Fruit fly (Drosophila melanogaster) whole organism, pupa: Measurements from ENCODE around the gene Cpsf5.

Source experiments
- CG34367 ChIP-seq: fragments of 200-800 bp; sonication (Bioruptor generic); optimal IDR thresholded peaks from 2 replicates; lab custom pipeline; 2018; ENCODE audit warnings: missing biosample characterization, mild to moderate bottlenecking, missing genetic modification characterization
- CG8159 ChIP-seq: fragments of 200-800 bp; sonication (Bioruptor generic); optimal IDR thresholded peaks from 3 replicates; lab custom pipeline; 2018; ENCODE audit warnings: missing biosample characterization, mild to moderate bottlenecking, missing genetic modification characterization, moderate library complexity
- Pif1A ChIP-seq: fragments of 200-800 bp; sonication (Bioruptor generic); optimal IDR thresholded peaks from 3 replicates; lab custom pipeline; 2016; ENCODE audit warnings: missing biosample characterization, missing genetic modification characterization
- Pif1B ChIP-seq: fragments of 200-800 bp; sonication (Bioruptor generic); optimal IDR thresholded peaks from 3 replicates; lab custom pipeline; 2016; ENCODE audit warnings: missing biosample characterization, missing genetic modification characterization
- Snoo ChIP-seq: fragments of 200-800 bp; sonication (Bioruptor generic); optimal IDR thresholded peaks from 3 replicates; lab custom pipeline; 2017; ENCODE audit warnings: missing biosample characterization, mild to moderate bottlenecking, missing genetic modification characterization, inconsistent platforms

dm6 chr3L:9430608-9430952, 19.7 kb downstream of the Cpsf5 start:
- TF ChIP-seq CG8159 (tag; lab: Kevin White, UChicago) (no peak), Snoo (tag; lab: Kevin White, UChicago) (no peak), CG34367 (no peak), Pif1B (GFP tag; lab: Kevin White, UChicago) (no peak), Pif1A (GFP tag; lab: Kevin White, UChicago) (no peak)
